Worm (Caenorhabditis elegans): ENCODE measurements around the gene lin-42.

DNA sequence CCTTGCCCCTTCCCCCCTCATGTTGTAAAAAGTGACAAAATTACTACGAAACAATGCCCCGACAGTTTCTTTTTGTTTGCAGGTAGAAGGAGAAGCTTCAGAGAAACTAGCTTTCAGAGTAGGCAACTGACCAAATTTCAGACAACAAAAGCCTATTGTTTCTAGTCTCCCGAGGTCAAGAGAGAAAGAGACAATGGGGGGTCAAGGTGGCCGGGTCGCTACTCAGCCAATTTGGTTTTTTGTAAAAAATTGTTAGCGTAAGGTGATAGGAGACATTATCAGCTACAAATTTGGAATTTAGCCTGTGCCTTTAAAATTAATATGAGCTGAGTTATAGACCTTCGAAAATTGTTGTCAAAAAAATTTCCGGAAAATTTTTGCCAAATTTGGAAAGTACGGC is 17.2 kb downstream of the lin-42 start:
- TF ChIP-seq pha-4 (tag; optimal IDR thresholded peaks at IDR 0.05) = no peak
- no peak for TF ChIP-seq unc-86 (tag; optimal IDR thresholded peaks at IDR 0.05)
- TF ChIP-seq fkh-10 (GFP tag; optimal IDR thresholded peaks at IDR 0.05) = no peak
- no peak for TF ChIP-seq ceh-9 (tag; optimal IDR thresholded peaks at IDR 0.05)
- TF ChIP-seq ceh-6 (GFP tag; optimal IDR thresholded peaks at IDR 0.05) = no peak
- no peak for TF ChIP-seq ceh-2 (tag; optimal IDR thresholded peaks at IDR 0.05)
- TF ChIP-seq ahr-1 (tag; optimal IDR thresholded peaks at IDR 0.05) = no peak
- no peak for TF ChIP-seq dve-1 (tag; optimal IDR thresholded peaks at IDR 0.05)
- TF ChIP-seq tbx-2 (tag; optimal IDR thresholded peaks at IDR 0.05) = no peak
- TF ChIP-seq ama-1 (optimal IDR thresholded peaks at IDR 0.05) = peak; percentile 22
- TF ChIP-seq nhr-11 (tag; optimal IDR thresholded peaks at IDR 0.05) = no peak
- TF ChIP-seq dmd-4 (tag; optimal IDR thresholded peaks at IDR 0.05; ENCODE audit: borderline replicate concordance) = no peak
- TF ChIP-seq K02D7.2 (tag; optimal IDR thresholded peaks at IDR 0.05) = no peak
- TF ChIP-seq Y22D7AL.16 (tag; optimal IDR thresholded peaks at IDR 0.05) = no peak

Data from whole organism, late embryonic.